Worm (Caenorhabditis elegans) whole organism, midembryonic: ENCODE results near the gene tmed-1.

Source experiments
- T22C8.4 ChIP-seq: fragments of 200-800 bp; sonication (Bioruptor generic); IDR thresholded peaks from 2 replicates; pipeline ENCODE4 v1.3.6; 2022; ENCODE audit warnings: missing genetic modification characterization, missing compliant biosample characterization
- cog-1 ChIP-seq: sonication (generic microtip); optimal IDR thresholded peaks from 2 replicates; lab custom pipeline; 2016; ENCODE audit warnings: missing genetic modification characterization, missing compliant biosample characterization
- flt-1 ChIP-seq: fragments of 200-800 bp; sonication (Bioruptor generic); IDR thresholded peaks from 2 replicates; pipeline ENCODE4 v1.3.6; 2022; ENCODE audit warnings: missing genetic modification characterization, missing compliant biosample characterization
- klf-2 ChIP-seq: fragments of 200-800 bp; sonication (Bioruptor generic); conservative IDR thresholded peaks from 2 replicates; pipeline ENCODE4 v1.3.6; 2022; ENCODE audit warnings: missing genetic modification reagents, missing genetic modification characterization, missing compliant biosample characterization
- med-1 ChIP-seq: sonication (generic microtip); optimal IDR thresholded peaks from 2 replicates; lab custom pipeline; 2017; ENCODE audit warnings: missing genetic modification characterization, mild to moderate bottlenecking, missing compliant biosample characterization, antibody characterized with exemption, missing genetic modification reagents; ENCODE audit not compliant: insufficient read depth
- ref-1 ChIP-seq: fragments of 200-800 bp; sonication (Bioruptor generic); conservative IDR thresholded peaks from 2 replicates; pipeline ENCODE4 v1.3.6; 2022; ENCODE audit warnings: missing genetic modification reagents, missing genetic modification characterization, missing compliant biosample characterization
- tab-1 ChIP-seq: fragments of 200-800 bp; sonication (Bioruptor generic); IDR thresholded peaks from 2 replicates; pipeline ENCODE4 v1.3.6; 2022; ENCODE audit warnings: missing genetic modification characterization, missing compliant biosample characterization
- ztf-23 ChIP-seq: fragments of 200-800 bp; sonication (Bioruptor generic); IDR thresholded peaks from 2 replicates; pipeline ENCODE4 v1.3.6; 2022; ENCODE audit warnings: missing genetic modification reagents, missing genetic modification characterization, missing compliant biosample characterization
- ztf-29 ChIP-seq: fragments of 200-800 bp; sonication (Bioruptor generic); IDR thresholded peaks from 2 replicates; pipeline ENCODE4 v1.3.6; 2022; ENCODE audit warnings: missing genetic modification reagents, missing genetic modification characterization, missing compliant biosample characterization

Gene tmed-1

ce11 chrIV:12078112-12078812 lies at the start of gene tmed-1:
Gene tmed-1 (minus strand): TSS chrIV:12078162.
- TF ChIP-seq tab-1 (GFP tag; lab: Robert Waterston, UW) (no peak), cog-1 (no peak), ref-1 (GFP tag; lab: Robert Waterston, UW) (no peak), ztf-23 (GFP tag; lab: Robert Waterston, UW) (no peak), med-1 (GFP tag; lab: Kevin White, UChicago) (no peak), klf-2 (no peak), flt-1 (no peak), ztf-29 (GFP tag; lab: Robert Waterston, UW) (no peak), T22C8.4 (GFP tag; lab: Robert Waterston, UW) (no peak)

ce11 chrIV:12126740-12127472 lies 48.9 kb upstream of the tmed-1 start:
- TF ChIP-seq klf-2 = no peak
- TF ChIP-seq ztf-23 (GFP tag; lab: Robert Waterston, UW) = no peak
- TF ChIP-seq T22C8.4 (GFP tag; lab: Robert Waterston, UW) = no peak
- no peak for TF ChIP-seq cog-1
- TF ChIP-seq ref-1 (GFP tag; lab: Robert Waterston, UW) = no peak
- TF ChIP-seq flt-1 = no peak
- no peak for TF ChIP-seq ztf-29 (GFP tag; lab: Robert Waterston, UW)
- TF ChIP-seq med-1 (GFP tag; lab: Kevin White, UChicago) = no peak
- no peak for TF ChIP-seq tab-1 (GFP tag; lab: Robert Waterston, UW)

ce11 chrIV:12124314-12125084 lies 46.5 kb upstream of the tmed-1 start, which contains the start of gene dhhc-6:
Gene dhhc-6 (plus strand): TSS chrIV:12124952.
- TF ChIP-seq flt-1 (0 out of 2 replicates have a peak, but pooled peaks have one; percentile 11), ztf-29 (GFP tag; lab: Robert Waterston, UW) (no peak)

ce11 chrIV:12122874-12123664 lies 45.1 kb upstream of the tmed-1 start, which contains the start of gene aly-3:
Gene aly-3 (plus strand): TSS chrIV:12123282.
- no peak for TF ChIP-seq tab-1 (GFP tag; lab: Robert Waterston, UW)

- TF ChIP-seq tab-1 (GFP tag; lab: Robert Waterston, UW) = no peak
- no peak for TF ChIP-seq med-1 (GFP tag; lab: Kevin White, UChicago)
- TF ChIP-seq cog-1 = no peak
- TF ChIP-seq ref-1 (GFP tag; lab: Robert Waterston, UW) = no peak
- TF ChIP-seq T22C8.4 (GFP tag; lab: Robert Waterston, UW) = no peak
- no peak for TF ChIP-seq ztf-23 (GFP tag; lab: Robert Waterston, UW)
- no peak for TF ChIP-seq flt-1
- TF ChIP-seq klf-2 = no peak
- TF ChIP-seq ztf-29 (GFP tag; lab: Robert Waterston, UW) = no peak
Observed at ce11 chrIV:12121076-12121475, 43.1 kb upstream of the tmed-1 start, which contains the start of the genes ddb-1 and M18.6. Gene ddb-1 (minus strand): TSS chrIV:12121165. Gene M18.6 (plus strand): TSS chrIV:12121310.

- TF ChIP-seq T22C8.4 (GFP tag; lab: Robert Waterston, UW) = no peak
- no peak for TF ChIP-seq cog-1
- no peak for TF ChIP-seq ztf-29 (GFP tag; lab: Robert Waterston, UW)
- no peak for TF ChIP-seq klf-2
- no peak for TF ChIP-seq ref-1 (GFP tag; lab: Robert Waterston, UW)
- no peak for TF ChIP-seq flt-1
- TF ChIP-seq ztf-23 (GFP tag; lab: Robert Waterston, UW) = no peak
- no peak for TF ChIP-seq med-1 (GFP tag; lab: Kevin White, UChicago)
Observed at ce11 chrIV:12120536-12120935, 42.6 kb upstream of the tmed-1 start.

ce11 chrIV:12114498-12114897 lies 36.5 kb upstream of the tmed-1 start:
- TF ChIP-seq cog-1 (no peak), ref-1 (GFP tag; lab: Robert Waterston, UW) (no peak), tab-1 (GFP tag; lab: Robert Waterston, UW) (no peak), flt-1 (no peak), ztf-23 (GFP tag; lab: Robert Waterston, UW) (no peak), T22C8.4 (GFP tag; lab: Robert Waterston, UW) (no peak), ztf-29 (GFP tag; lab: Robert Waterston, UW) (no peak), klf-2 (no peak), med-1 (GFP tag; lab: Kevin White, UChicago) (no peak)

- TF ChIP-seq T22C8.4 (GFP tag; lab: Robert Waterston, UW) = no peak
- TF ChIP-seq flt-1 = no peak
- no peak for TF ChIP-seq cog-1
Observed at ce11 chrIV:12113056-12113455, 35.1 kb upstream of the tmed-1 start.

ce11 chrIV:12111477-12111876 lies 33.5 kb upstream of the tmed-1 start, which contains the start of gene dlc-2:
Gene dlc-2 (minus strand): TSS chrIV:12111577.
- TF ChIP-seq ztf-29 (GFP tag; lab: Robert Waterston, UW) (no peak), med-1 (GFP tag; lab: Kevin White, UChicago) (no peak), ztf-23 (GFP tag; lab: Robert Waterston, UW) (no peak), T22C8.4 (GFP tag; lab: Robert Waterston, UW) (no peak), ref-1 (GFP tag; lab: Robert Waterston, UW) (no peak), klf-2 (no peak), flt-1 (no peak), cog-1 (no peak), tab-1 (GFP tag; lab: Robert Waterston, UW) (no peak)
